Worm (Caenorhabditis elegans) whole organism, L1 larva: ENCODE results near the gene rps-25.

Experiments
- aha-1 ChIP-seq: fragments of 150-350 bp; optimal IDR thresholded peaks from 2 replicates; lab custom pipeline; 2014; ENCODE audit warnings: missing biosample characterization, missing genetic modification characterization
- alr-1 ChIP-seq: fragments of 200-800 bp; sonication (Bioruptor generic); optimal IDR thresholded peaks from 2 replicates; lab custom pipeline; 2018; ENCODE audit warnings: borderline replicate concordance, mild to moderate bottlenecking, missing genetic modification characterization, missing compliant biosample characterization
- aly-2 ChIP-seq: fragments of 150-350 bp; optimal IDR thresholded peaks from 2 replicates; lab custom pipeline; 2014; ENCODE audit warnings: missing biosample characterization, missing genetic modification characterization
- ceh-8 ChIP-seq: fragments of 200-800 bp; sonication (Bioruptor generic); optimal IDR thresholded peaks from 2 replicates; lab custom pipeline; 2018; ENCODE audit warnings: mild to moderate bottlenecking, missing genetic modification characterization, moderate library complexity, missing compliant biosample characterization
- ceh-82 ChIP-seq, 3 experiments: fragments of 150-350 bp in 1 of 3; sonication (generic microtip) in 2 of 3; optimal IDR thresholded peaks; 2 replicates each; lab custom pipeline; 2014 to 2017; ENCODE audit warnings: missing biosample characterization in 3 of 3, missing genetic modification characterization in 3 of 3
- ceh-88 ChIP-seq: fragments of 200-800 bp; sonication (Bioruptor generic); IDR thresholded peaks from 2 replicates; pipeline ENCODE4 v1.3.6; 2022; ENCODE audit warnings: missing genetic modification characterization, missing compliant biosample characterization
- ceh-90 ChIP-seq: sonication (generic microtip); optimal IDR thresholded peaks from 2 replicates; lab custom pipeline; 2016; ENCODE audit warnings: missing genetic modification characterization, missing compliant biosample characterization
- dpl-1 ChIP-seq, 3 experiments: fragments of 150-350 bp in 2 of 3; sonication (generic microtip) in 1 of 3; optimal IDR thresholded peaks; 2 replicates each; lab custom pipeline; 2014 to 2017; ENCODE audit warnings: missing biosample characterization in 3 of 3, missing genetic modification characterization in 3 of 3, missing genetic modification reagents in 3 of 3
- efl-1 ChIP-seq, 4 experiments: fragments of 150-350 bp; optimal IDR thresholded peaks in 3 of 4; peaks in 1 of 4; 1 replicate in 1 of 4; 2 replicates in 3 of 4; lab custom pipeline; 2014; ENCODE audit warnings: missing biosample characterization in 2 of 4, missing genetic modification characterization in 2 of 4, missing genetic modification reagents in 2 of 4
- egl-13 ChIP-seq: sonication (generic microtip); optimal IDR thresholded peaks from 2 replicates; lab custom pipeline; 2016; ENCODE audit warnings: missing genotype, missing genetic modification reagents, missing genetic modification characterization, missing compliant biosample characterization
- egl-27 ChIP-seq, 2 experiments: fragments of 150-350 bp in 1 of 2; sonication (generic microtip); optimal IDR thresholded peaks; 3 replicates each; lab custom pipeline; 2017 to 2018; ENCODE audit warnings: missing biosample characterization in 2 of 2, missing genetic modification characterization in 2 of 2, missing genetic modification reagents in 2 of 2
- ets-5 ChIP-seq: fragments of 200-800 bp; sonication (Bioruptor generic); IDR thresholded peaks from 2 replicates; pipeline ENCODE4 v1.3.6; 2022; ENCODE audit warnings: missing genetic modification characterization, missing compliant biosample characterization
- fkh-8 ChIP-seq: sonication (generic microtip); optimal IDR thresholded peaks from 2 replicates; lab custom pipeline; 2016; ENCODE audit warnings: mild to moderate bottlenecking, missing genetic modification characterization, missing compliant biosample characterization
- grh-1 ChIP-seq: fragments of 200-800 bp; sonication (Bioruptor generic); IDR thresholded peaks from 2 replicates; pipeline ENCODE4 v1.3.6; 2022; ENCODE audit warnings: missing genetic modification reagents, missing genetic modification characterization, missing compliant biosample characterization
- hlh-17 ChIP-seq: fragments of 200-800 bp; sonication (Bioruptor generic); optimal IDR thresholded peaks from 2 replicates; lab custom pipeline; 2018; ENCODE audit warnings: missing genetic modification characterization, mild to moderate bottlenecking, missing compliant biosample characterization, moderate library complexity, borderline replicate concordance
- hpl-2 ChIP-seq: fragments of 150-350 bp; optimal IDR thresholded peaks from 2 replicates; lab custom pipeline; 2014; ENCODE audit warnings: missing biosample characterization, missing genetic modification reagents, missing genetic modification characterization
- irx-1 ChIP-seq: sonication (generic microtip); optimal IDR thresholded peaks from 2 replicates; lab custom pipeline; 2016; ENCODE audit warnings: missing genetic modification characterization, missing compliant biosample characterization
- jun-1 ChIP-seq: fragments of 150-350 bp; optimal IDR thresholded peaks from 2 replicates; lab custom pipeline; 2014; ENCODE audit warnings: missing biosample characterization, missing genetic modification reagents, missing genetic modification characterization
- lin-13 ChIP-seq: fragments of 150-350 bp; optimal IDR thresholded peaks from 2 replicates; lab custom pipeline; 2014; ENCODE audit warnings: missing biosample characterization, missing genetic modification reagents, missing genetic modification characterization
- lin-14 ChIP-seq: fragments of 200-800 bp; sonication (Bioruptor generic); optimal IDR thresholded peaks from 2 replicates; lab custom pipeline; 2018; ENCODE audit warnings: mild to moderate bottlenecking, missing genetic modification characterization, moderate library complexity, missing compliant biosample characterization
- lin-15B ChIP-seq: fragments of 150-350 bp; sonication (generic microtip); optimal IDR thresholded peaks from 3 replicates; lab custom pipeline; 2014; ENCODE audit warnings: missing biosample characterization, missing genetic modification characterization
- lin-35 ChIP-seq, 2 experiments: fragments of 150-350 bp; optimal IDR thresholded peaks; 2 replicates each; lab custom pipeline; 2014; ENCODE audit warnings: missing biosample characterization in 2 of 2, missing genetic modification characterization in 2 of 2, missing genetic modification reagents in 2 of 2
- lir-3 ChIP-seq: sonication (generic microtip); optimal IDR thresholded peaks from 2 replicates; lab custom pipeline; 2016; ENCODE audit warnings: mild to moderate bottlenecking, missing genetic modification characterization, moderate library complexity, missing compliant biosample characterization; ENCODE audit not compliant: poor library complexity
- mab-9 ChIP-seq: fragments of 200-800 bp; sonication (Bioruptor generic); IDR thresholded peaks from 2 replicates; pipeline ENCODE4 v1.3.6; 2022; ENCODE audit warnings: missing genetic modification reagents, missing genetic modification characterization, missing compliant biosample characterization
- mep-1 ChIP-seq: fragments of 150-350 bp; optimal IDR thresholded peaks from 2 replicates; lab custom pipeline; 2014; ENCODE audit warnings: missing biosample characterization, missing genetic modification characterization
- nhr-11 ChIP-seq: fragments of 150-350 bp; optimal IDR thresholded peaks from 2 replicates; lab custom pipeline; 2014; ENCODE audit warnings: missing biosample characterization, missing genetic modification characterization
- nhr-12 ChIP-seq: sonication (generic microtip); optimal IDR thresholded peaks from 2 replicates; lab custom pipeline; 2017; ENCODE audit warnings: missing biosample characterization, missing genetic modification characterization
- nhr-19 ChIP-seq: fragments of 200-800 bp; sonication (Bioruptor generic); conservative IDR thresholded peaks from 2 replicates; pipeline ENCODE4 v1.3.6; 2022; ENCODE audit warnings: missing genetic modification characterization, missing compliant biosample characterization
- nhr-20 ChIP-seq: sonication (generic microtip); optimal IDR thresholded peaks from 2 replicates; lab custom pipeline; 2016; ENCODE audit warnings: mild to moderate bottlenecking, missing genetic modification characterization, missing compliant biosample characterization
- nhr-71 ChIP-seq: sonication (generic microtip); optimal IDR thresholded peaks from 2 replicates; lab custom pipeline; 2016; ENCODE audit warnings: mild to moderate bottlenecking, missing genetic modification characterization, moderate library complexity, missing compliant biosample characterization
- nhr-76 ChIP-seq: sonication (generic microtip); optimal IDR thresholded peaks from 2 replicates; lab custom pipeline; 2017; ENCODE audit warnings: missing biosample characterization, missing genetic modification characterization
- nhr-77 ChIP-seq: fragments of 150-350 bp; optimal IDR thresholded peaks from 2 replicates; lab custom pipeline; 2014; ENCODE audit warnings: missing biosample characterization, missing genetic modification characterization
- nhr-84 ChIP-seq: sonication (generic microtip); optimal IDR thresholded peaks from 2 replicates; lab custom pipeline; 2017; ENCODE audit warnings: missing biosample characterization, missing genetic modification characterization
- nhr-90 ChIP-seq: sonication (generic microtip); optimal IDR thresholded peaks from 2 replicates; lab custom pipeline; 2016; ENCODE audit warnings: mild to moderate bottlenecking, missing genetic modification characterization, missing compliant biosample characterization; ENCODE audit not compliant: poor library complexity
- pax-3 ChIP-seq: fragments of 200-800 bp; sonication (Bioruptor generic); optimal IDR thresholded peaks from 2 replicates; lab custom pipeline; 2018; ENCODE audit warnings: mild to moderate bottlenecking, missing genetic modification characterization, moderate library complexity, missing compliant biosample characterization
- pqm-1 ChIP-seq: sonication (generic microtip); optimal IDR thresholded peaks from 3 replicates; lab custom pipeline; 2017; ENCODE audit warnings: missing biosample characterization, missing genetic modification characterization
- rnt-1 ChIP-seq: sonication (generic microtip); optimal IDR thresholded peaks from 2 replicates; lab custom pipeline; 2016; ENCODE audit warnings: mild to moderate bottlenecking, missing genetic modification characterization, moderate library complexity, missing compliant biosample characterization
- skn-1 ChIP-seq: fragments of 150-350 bp; optimal IDR thresholded peaks from 2 replicates; lab custom pipeline; 2014; ENCODE audit warnings: missing biosample characterization, missing genetic modification characterization
- snpc-4 ChIP-seq: fragments of 150-350 bp; optimal IDR thresholded peaks from 2 replicates; lab custom pipeline; 2014; ENCODE audit warnings: missing biosample characterization, missing genetic modification characterization
- snu-23 ChIP-seq: sonication (generic microtip); optimal IDR thresholded peaks from 2 replicates; lab custom pipeline; 2016; ENCODE audit warnings: missing genetic modification characterization, missing compliant biosample characterization
- sup-37 ChIP-seq: fragments of 200-800 bp; sonication (Bioruptor generic); optimal IDR thresholded peaks from 2 replicates; lab custom pipeline; 2018; ENCODE audit warnings: mild to moderate bottlenecking, missing genetic modification characterization, missing compliant biosample characterization
- swsn-7 ChIP-seq: sonication (generic microtip); optimal IDR thresholded peaks from 2 replicates; lab custom pipeline; 2016; ENCODE audit warnings: missing genetic modification characterization, missing compliant biosample characterization
- tbx-2 ChIP-seq: sonication (generic microtip); optimal IDR thresholded peaks from 2 replicates; lab custom pipeline; 2016; ENCODE audit warnings: missing genetic modification characterization, missing compliant biosample characterization
- tlp-1 ChIP-seq: fragments of 150-350 bp; optimal IDR thresholded peaks from 2 replicates; lab custom pipeline; 2014; ENCODE audit warnings: missing biosample characterization, missing genetic modification characterization
- unc-130 ChIP-seq: fragments of 150-350 bp; optimal IDR thresholded peaks from 2 replicates; lab custom pipeline; 2017; ENCODE audit warnings: missing biosample characterization, missing genetic modification characterization, inconsistent platforms
- unc-30 ChIP-seq: sonication (generic microtip); optimal IDR thresholded peaks from 2 replicates; lab custom pipeline; 2017; ENCODE audit warnings: missing biosample characterization, missing genetic modification characterization
- unc-62 ChIP-seq: fragments of 150-350 bp; optimal IDR thresholded peaks from 2 replicates; lab custom pipeline; 2014; ENCODE audit warnings: missing biosample characterization, missing genetic modification reagents, missing genetic modification characterization
- unc-86 ChIP-seq: sonication (generic microtip); optimal IDR thresholded peaks from 2 replicates; lab custom pipeline; 2016; ENCODE audit warnings: missing genetic modification characterization, missing compliant biosample characterization
- vab-15 ChIP-seq: sonication (generic microtip); optimal IDR thresholded peaks from 2 replicates; lab custom pipeline; 2017; ENCODE audit warnings: missing genotype, mild to moderate bottlenecking, missing genetic modification characterization, missing compliant biosample characterization
- zag-1 ChIP-seq: fragments of 150-350 bp; optimal IDR thresholded peaks from 2 replicates; lab custom pipeline; 2014; ENCODE audit warnings: missing biosample characterization, missing genetic modification characterization
- zip-4 ChIP-seq: fragments of 200-800 bp; sonication (Bioruptor generic); optimal IDR thresholded peaks from 2 replicates; lab custom pipeline; 2018; ENCODE audit warnings: mild to moderate bottlenecking, missing genetic modification characterization, moderate library complexity, missing compliant biosample characterization

The rps-25 gene

DNA sequence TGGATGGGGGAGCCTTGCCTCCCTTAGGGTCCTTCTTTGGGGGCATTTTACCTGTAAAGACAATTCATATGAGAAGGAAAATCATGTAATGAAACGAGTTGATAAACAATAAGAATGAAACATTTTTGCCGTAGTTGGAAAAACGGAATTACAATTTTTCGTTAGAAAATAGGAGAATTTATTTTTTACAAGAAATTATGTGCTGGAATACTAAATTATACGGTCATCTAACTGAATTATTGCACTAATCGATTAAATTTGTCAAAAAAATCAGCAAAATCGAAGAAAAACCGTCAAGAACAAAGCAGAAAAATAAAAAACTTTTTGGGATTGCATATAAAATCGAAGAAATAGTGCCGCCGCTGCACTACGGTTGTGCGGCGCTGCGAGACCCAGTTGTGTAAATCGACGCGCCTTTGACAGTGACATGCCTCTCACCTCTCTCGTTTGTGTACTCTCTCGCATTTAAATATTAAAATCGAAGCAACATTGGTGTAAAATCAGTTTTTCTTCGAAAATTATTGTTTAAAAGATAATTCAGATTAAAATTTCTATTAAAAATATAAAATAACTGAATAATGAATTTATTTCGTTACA is at the start of gene rps-25:
Gene rps-25, minus strand, starts transcription at position 51 of the 597 bp plus-strand sequence.
- TF ChIP-seq ceh-88 (GFP tag; lab: Robert Waterston, UW) (no peak), efl-1 (optimal IDR thresholded peaks at IDR 0.05; lab: Kevin White, UChicago) (peak; percentile 61 to 72), efl-1 (GFP tag; optimal IDR thresholded peaks at IDR 0.05 in 1 of 2; lab: Kevin White, UChicago) (peak in 1 of 2 experiments; percentile 48), zag-1 (no peak), nhr-84 (tag; lab: Kevin White, UChicago) (no peak), snu-23 (GFP tag; lab: Kevin White, UChicago) (peak; percentile 77), dpl-1 (GFP tag; optimal IDR thresholded peaks at IDR 0.05; lab: Kevin White, UChicago) (peak; percentile 40 to 62 (median 54)), tlp-1 (tag; lab: Kevin White, UChicago) (no peak), fkh-8 (tag; lab: Kevin White, UChicago) (peak; percentile 45), unc-86 (tag; lab: Kevin White, UChicago) (no peak), vab-15 (tag; lab: Kevin White, UChicago) (no peak), zip-4 (GFP tag; lab: Kevin White, UChicago) (no peak), nhr-76 (no peak), snpc-4 (tag; lab: Kevin White, UChicago) (peak; percentile 12), egl-27 (tag; optimal IDR thresholded peaks at IDR 0.05; lab: Kevin White, UChicago) (no peak), nhr-90 (tag; lab: Kevin White, UChicago) (peak; percentile 20), nhr-19 (GFP tag; lab: Robert Waterston, UW) (no peak; the same call in 1 of the 2 replicates), unc-62 (GFP tag; lab: Kevin White, UChicago) (no peak), unc-30 (no peak), jun-1 (tag; lab: Kevin White, UChicago) (no peak), skn-1 (tag; lab: Kevin White, UChicago) (peak; percentile 75), aly-2 (tag; lab: Kevin White, UChicago) (no peak), alr-1 (no peak), lir-3 (no peak), swsn-7 (peak; percentile 53), rnt-1 (peak; percentile 56), ceh-8 (GFP tag; lab: Kevin White, UChicago) (no peak), aha-1 (tag; lab: Kevin White, UChicago) (no peak), irx-1 (tag; lab: Kevin White, UChicago) (peak; percentile 21), lin-35 (GFP tag; optimal IDR thresholded peaks at IDR 0.05; lab: Kevin White, UChicago) (peak; percentile 68 to 78), grh-1 (GFP tag; lab: Robert Waterston, UW) (no peak), nhr-77 (no peak), unc-130 (tag; lab: Kevin White, UChicago) (peak; percentile 59), egl-13 (tag; lab: Kevin White, UChicago) (no peak), mab-9 (no peak), nhr-12 (no peak), hpl-2 (GFP tag; lab: Kevin White, UChicago) (peak; percentile 15), tbx-2 (tag; lab: Kevin White, UChicago) (peak; percentile 25), nhr-20 (tag; lab: Kevin White, UChicago) (peak; percentile 45), nhr-11 (tag; lab: Kevin White, UChicago) (no peak), pax-3 (tag; lab: Kevin White, UChicago) (no peak), nhr-71 (tag; lab: Kevin White, UChicago) (peak; percentile 68), lin-15B (tag; lab: Kevin White, UChicago) (peak; percentile 7), sup-37 (GFP tag; lab: Kevin White, UChicago) (no peak), hlh-17 (GFP tag; lab: Kevin White, UChicago) (no peak), ets-5 (GFP tag; lab: Robert Waterston, UW) (no peak), lin-14 (GFP tag; lab: Kevin White, UChicago) (peak; percentile 54), lin-13 (peak; percentile 52), ceh-90 (no peak), pqm-1 (tag; lab: Kevin White, UChicago) (no peak), ceh-82 (tag; optimal IDR thresholded peaks at IDR 0.05; lab: Kevin White, UChicago) (peak in 2 of 3 experiments; percentile 10 to 74), mep-1 (tag; lab: Kevin White, UChicago) (peak; percentile 75)
